Worm (Caenorhabditis elegans) whole organism, early embryonic: Measurements from ENCODE around the gene ttr-5.

Experiments used
- B0310.2 ChIP-seq: sonication (generic microtip); optimal IDR thresholded peaks from 2 replicates; lab custom pipeline; 2016; ENCODE audit warnings: mild to moderate bottlenecking, missing genetic modification characterization, missing compliant biosample characterization
- F13C5.2 ChIP-seq: sonication (generic microtip); optimal IDR thresholded peaks from 2 replicates; lab custom pipeline; 2017; ENCODE audit warnings: mild to moderate bottlenecking, missing genetic modification characterization, inconsistent platforms, missing compliant biosample characterization
- aly-1 ChIP-seq: sonication (generic microtip); optimal IDR thresholded peaks from 2 replicates; lab custom pipeline; 2016; ENCODE audit warnings: missing genetic modification characterization, missing compliant biosample characterization
- ama-1 ChIP-seq: fragments of 150-350 bp; optimal IDR thresholded peaks from 2 replicates; lab custom pipeline; 2014
- ceh-13 ChIP-seq: fragments of 200-800 bp; sonication (Bioruptor generic); optimal IDR thresholded peaks from 2 replicates; lab custom pipeline; 2018; ENCODE audit warnings: mild to moderate bottlenecking, missing genetic modification characterization, missing compliant biosample characterization
- ceh-36 ChIP-seq: sonication (generic microtip); optimal IDR thresholded peaks from 2 replicates; lab custom pipeline; 2016; ENCODE audit warnings: missing genetic modification characterization, inconsistent platforms, missing compliant biosample characterization
- ets-7 ChIP-seq: sonication (generic microtip); optimal IDR thresholded peaks from 2 replicates; lab custom pipeline; 2016; ENCODE audit warnings: missing genotype, missing genetic modification characterization, missing compliant biosample characterization
- hmbx-1 ChIP-seq: sonication (generic microtip); optimal IDR thresholded peaks from 2 replicates; lab custom pipeline; 2016; ENCODE audit warnings: mild to moderate bottlenecking, missing genetic modification characterization, missing compliant biosample characterization
- hmg-4 ChIP-seq: fragments of 200-800 bp; sonication (Bioruptor generic); optimal IDR thresholded peaks from 2 replicates; lab custom pipeline; 2018; ENCODE audit warnings: mild to moderate bottlenecking, missing genetic modification characterization, missing compliant biosample characterization
- hnd-1 ChIP-seq: sonication (generic microtip); optimal IDR thresholded peaks from 2 replicates; lab custom pipeline; 2016; ENCODE audit warnings: missing genetic modification characterization, missing compliant biosample characterization
- pes-1 ChIP-seq: fragments of 200-800 bp; sonication (Bioruptor generic); IDR thresholded peaks from 2 replicates; pipeline ENCODE4 v1.3.6; 2022; ENCODE audit warnings: missing genetic modification reagents, missing genetic modification characterization, missing compliant biosample characterization
- scrt-1 ChIP-seq: fragments of 200-800 bp; sonication (Bioruptor generic); IDR thresholded peaks from 2 replicates; pipeline ENCODE4 v1.3.6; 2022; ENCODE audit warnings: missing genetic modification characterization, missing compliant biosample characterization
- sea-1 ChIP-seq: fragments of 200-800 bp; sonication (Bioruptor generic); conservative IDR thresholded peaks from 2 replicates; pipeline ENCODE4 v1.3.6; 2022; ENCODE audit warnings: missing genetic modification characterization, missing compliant biosample characterization
- tbx-11 ChIP-seq: fragments of 200-800 bp; sonication (Bioruptor generic); IDR thresholded peaks from 2 replicates; pipeline ENCODE4 v1.3.6; 2022; ENCODE audit warnings: missing genetic modification characterization, missing compliant biosample characterization
- tbx-37 ChIP-seq: fragments of 200-800 bp; sonication (Bioruptor generic); conservative IDR thresholded peaks from 2 replicates; pipeline ENCODE4 v1.3.6; 2022; ENCODE audit warnings: missing genetic modification reagents, missing genetic modification characterization, missing compliant biosample characterization
- tra-4 ChIP-seq: sonication (generic microtip); optimal IDR thresholded peaks from 2 replicates; lab custom pipeline; 2017; ENCODE audit warnings: missing genetic modification characterization, missing compliant biosample characterization

The ttr-5 gene

DNA sequence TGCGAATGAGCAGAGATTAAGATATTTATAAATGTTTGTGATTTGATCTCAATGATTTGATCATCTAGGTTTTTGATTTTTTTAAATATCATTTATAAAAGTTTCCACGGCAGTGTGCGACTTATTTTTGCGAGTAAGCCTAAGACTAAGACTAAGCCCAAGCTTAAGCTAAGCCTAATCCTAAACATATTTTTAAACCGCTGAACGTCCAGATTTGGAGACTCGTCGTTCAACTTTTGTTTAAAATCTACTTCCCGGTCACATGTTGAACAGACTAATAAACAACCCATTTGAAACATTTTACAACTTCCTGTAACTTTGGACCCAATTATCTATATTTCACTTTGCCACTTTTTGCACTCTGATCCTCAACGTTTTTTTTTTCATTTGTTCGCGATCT lies 28.9 kb downstream of the ttr-5 start, which contains the start of gene K04H4.5:
Gene K04H4.5, plus strand, starts transcription at position 301 of the 400 bp plus-strand sequence.
- TF ChIP-seq ets-7 (tag; lab: Kevin White, UChicago) (no peak), B0310.2 (no peak), tbx-11 (no peak), aly-1 (no peak), pes-1 (GFP tag; lab: Robert Waterston, UW) (no peak), hmbx-1 (no peak)

DNA sequence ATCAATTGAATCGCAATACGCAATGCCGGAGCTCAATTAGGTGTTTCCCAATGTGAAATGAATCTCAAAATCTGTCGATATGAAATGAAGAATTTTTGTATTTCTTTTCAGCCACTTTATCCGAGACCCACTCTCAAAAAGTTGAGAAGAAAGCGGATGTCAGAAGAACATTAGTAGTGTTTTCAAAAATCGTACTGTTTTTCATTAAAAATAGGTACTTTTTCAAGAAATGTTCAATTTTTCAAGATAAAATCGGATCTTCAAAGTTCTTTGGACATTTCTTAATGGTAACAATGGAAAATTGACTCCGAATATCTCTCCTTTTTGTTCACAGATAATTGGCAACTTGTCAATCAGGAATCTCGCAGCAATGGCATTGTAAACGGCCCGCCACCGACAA lies 31.1 kb downstream of the ttr-5 start, which contains the start of gene flp-25:
Gene flp-25, plus strand, starts transcription at position 301 of the 400 bp plus-strand sequence.
- no peak for TF ChIP-seq hnd-1
- TF ChIP-seq B0310.2: no peak

DNA sequence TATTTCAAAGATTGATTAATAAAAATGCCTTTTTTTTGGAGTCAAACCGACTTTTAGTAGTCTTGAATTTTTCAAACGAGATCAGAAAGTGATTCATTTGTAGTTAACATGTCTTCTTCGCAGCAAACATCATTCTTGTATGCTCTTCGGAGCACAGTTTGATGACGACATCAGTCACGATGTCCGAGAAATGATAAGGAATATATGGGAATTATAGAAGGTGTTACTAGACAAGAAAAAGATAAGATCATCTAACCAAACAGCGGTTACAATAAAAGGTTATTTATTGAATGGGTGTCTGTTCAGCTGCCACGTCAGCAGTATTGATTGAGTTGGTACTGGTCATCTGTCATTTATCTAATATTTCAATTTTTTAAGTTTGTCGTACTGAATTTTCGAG lies 36.3 kb downstream of the ttr-5 start:
- TF ChIP-seq scrt-1 (GFP tag; lab: Robert Waterston, UW): no peak
- TF ChIP-seq tra-4 (tag; lab: Kevin White, UChicago): no peak
- no peak for TF ChIP-seq sea-1 (GFP tag; lab: Robert Waterston, UW)
- TF ChIP-seq ceh-13 (GFP tag; lab: Kevin White, UChicago): no peak

DNA sequence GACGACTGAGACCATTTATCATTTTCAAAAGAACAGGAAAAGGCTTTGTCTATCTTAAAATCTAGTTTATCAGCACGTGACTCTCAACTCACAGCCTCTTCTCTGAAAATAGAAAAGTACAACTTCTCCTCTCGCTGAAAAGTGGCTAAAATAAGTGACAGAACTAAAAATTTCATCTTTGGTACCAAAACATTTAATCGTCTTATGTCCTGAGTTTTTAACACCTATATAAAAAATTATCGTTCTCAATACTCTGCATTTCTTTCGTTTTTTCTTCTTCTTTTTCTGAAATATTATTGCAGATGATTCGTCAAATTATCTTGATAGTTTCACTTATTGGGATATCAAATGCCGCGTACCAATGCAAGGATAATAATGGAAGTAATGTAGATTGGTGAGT lies 36.9 kb downstream of the ttr-5 start, which contains the start of gene crn-6:
Gene crn-6, plus strand, starts transcription at position 301 of the 400 bp plus-strand sequence.
- TF ChIP-seq tra-4 (tag; lab: Kevin White, UChicago) (no peak), scrt-1 (GFP tag; lab: Robert Waterston, UW) (no peak), ets-7 (tag; lab: Kevin White, UChicago) (no peak), F13C5.2 (tag; lab: Kevin White, UChicago) (no peak), ama-1 (no peak), tbx-37 (no peak), pes-1 (GFP tag; lab: Robert Waterston, UW) (no peak), hmg-4 (GFP tag; lab: Kevin White, UChicago) (no peak), tbx-11 (no peak), hnd-1 (no peak), ceh-36 (tag; lab: Kevin White, UChicago) (no peak)

DNA sequence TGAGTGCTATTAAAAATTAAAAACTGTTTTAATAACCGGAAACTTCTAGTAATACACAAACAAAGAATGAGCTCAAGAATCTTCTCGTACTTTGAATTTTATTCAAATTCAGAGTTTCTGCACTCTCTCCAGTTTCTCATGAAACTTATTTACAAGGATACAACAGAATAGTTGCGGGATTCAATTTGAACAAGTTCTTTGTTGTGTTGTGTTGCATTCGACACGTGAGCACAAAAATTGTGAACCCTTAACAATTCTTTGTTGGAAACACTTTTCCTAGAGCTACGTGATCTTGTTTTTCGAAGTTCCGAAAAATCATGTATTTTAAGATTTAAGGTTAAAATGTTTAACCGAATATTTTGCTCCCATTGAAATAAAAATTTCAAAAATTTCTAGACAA lies 43.7 kb downstream of the ttr-5 start:
- TF ChIP-seq ets-7 (tag; lab: Kevin White, UChicago): no peak

DNA sequence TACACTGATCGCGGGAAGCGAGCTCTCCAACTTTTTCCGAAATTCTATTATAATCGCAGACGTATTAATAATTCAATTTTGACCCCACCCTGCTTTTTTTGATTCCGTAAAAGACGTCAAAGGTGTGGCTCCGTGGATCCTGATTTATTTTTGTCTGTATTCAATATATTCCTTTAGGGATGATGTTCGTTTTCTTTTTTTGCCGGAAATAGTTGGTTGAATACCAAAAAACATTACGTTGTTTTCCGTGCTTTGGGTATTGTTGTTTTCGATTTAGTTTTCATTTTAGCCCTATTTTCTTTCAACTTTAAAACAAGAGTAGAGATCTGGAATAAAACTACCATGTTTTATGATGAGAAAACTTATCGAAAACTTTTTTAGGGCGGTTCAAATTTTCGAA lies 46.6 kb downstream of the ttr-5 start:
- TF ChIP-seq ceh-36 (tag; lab: Kevin White, UChicago) (no peak), B0310.2 (no peak)
